Worm (Caenorhabditis elegans) whole organism, early embryonic: ENCODE data around the gene vab-3.

ENCODE experiments used
- B0310.2 ChIP-seq: sonication (generic microtip); optimal IDR thresholded peaks from 2 replicates; lab custom pipeline; 2016; ENCODE audit warnings: mild to moderate bottlenecking, missing genetic modification characterization, missing compliant biosample characterization
- F13C5.2 ChIP-seq: sonication (generic microtip); optimal IDR thresholded peaks from 2 replicates; lab custom pipeline; 2017; ENCODE audit warnings: mild to moderate bottlenecking, missing genetic modification characterization, inconsistent platforms, missing compliant biosample characterization
- aly-1 ChIP-seq: sonication (generic microtip); optimal IDR thresholded peaks from 2 replicates; lab custom pipeline; 2016; ENCODE audit warnings: missing genetic modification characterization, missing compliant biosample characterization
- ama-1 ChIP-seq: fragments of 150-350 bp; optimal IDR thresholded peaks from 2 replicates; lab custom pipeline; 2014
- ceh-13 ChIP-seq: fragments of 200-800 bp; sonication (Bioruptor generic); optimal IDR thresholded peaks from 2 replicates; lab custom pipeline; 2018; ENCODE audit warnings: mild to moderate bottlenecking, missing genetic modification characterization, missing compliant biosample characterization
- ceh-36 ChIP-seq: sonication (generic microtip); optimal IDR thresholded peaks from 2 replicates; lab custom pipeline; 2016; ENCODE audit warnings: missing genetic modification characterization, inconsistent platforms, missing compliant biosample characterization
- ets-7 ChIP-seq: sonication (generic microtip); optimal IDR thresholded peaks from 2 replicates; lab custom pipeline; 2016; ENCODE audit warnings: missing genotype, missing genetic modification characterization, missing compliant biosample characterization
- flt-1 ChIP-seq: fragments of 200-800 bp; sonication (Bioruptor generic); IDR thresholded peaks from 2 replicates; pipeline ENCODE4 v1.3.6; 2022; ENCODE audit warnings: missing genetic modification characterization, missing compliant biosample characterization
- hmbx-1 ChIP-seq: sonication (generic microtip); optimal IDR thresholded peaks from 2 replicates; lab custom pipeline; 2016; ENCODE audit warnings: mild to moderate bottlenecking, missing genetic modification characterization, missing compliant biosample characterization
- hmg-4 ChIP-seq: fragments of 200-800 bp; sonication (Bioruptor generic); optimal IDR thresholded peaks from 2 replicates; lab custom pipeline; 2018; ENCODE audit warnings: mild to moderate bottlenecking, missing genetic modification characterization, missing compliant biosample characterization
- hnd-1 ChIP-seq: sonication (generic microtip); optimal IDR thresholded peaks from 2 replicates; lab custom pipeline; 2016; ENCODE audit warnings: missing genetic modification characterization, missing compliant biosample characterization
- pes-1 ChIP-seq: fragments of 200-800 bp; sonication (Bioruptor generic); IDR thresholded peaks from 2 replicates; pipeline ENCODE4 v1.3.6; 2022; ENCODE audit warnings: missing genetic modification reagents, missing genetic modification characterization, missing compliant biosample characterization
- scrt-1 ChIP-seq: fragments of 200-800 bp; sonication (Bioruptor generic); IDR thresholded peaks from 2 replicates; pipeline ENCODE4 v1.3.6; 2022; ENCODE audit warnings: missing genetic modification characterization, missing compliant biosample characterization
- sea-1 ChIP-seq: fragments of 200-800 bp; sonication (Bioruptor generic); conservative IDR thresholded peaks from 2 replicates; pipeline ENCODE4 v1.3.6; 2022; ENCODE audit warnings: missing genetic modification characterization, missing compliant biosample characterization
- tbx-11 ChIP-seq: fragments of 200-800 bp; sonication (Bioruptor generic); IDR thresholded peaks from 2 replicates; pipeline ENCODE4 v1.3.6; 2022; ENCODE audit warnings: missing genetic modification characterization, missing compliant biosample characterization
- tbx-37 ChIP-seq: fragments of 200-800 bp; sonication (Bioruptor generic); conservative IDR thresholded peaks from 2 replicates; pipeline ENCODE4 v1.3.6; 2022; ENCODE audit warnings: missing genetic modification reagents, missing genetic modification characterization, missing compliant biosample characterization
- tra-4 ChIP-seq: sonication (generic microtip); optimal IDR thresholded peaks from 2 replicates; lab custom pipeline; 2017; ENCODE audit warnings: missing genetic modification characterization, missing compliant biosample characterization

Gene vab-3

ce11 chrX:10521313-10521712 is 21.6 kb downstream of the vab-3 start, which contains the start of gene F14F3.4:
TSS of gene F14F3.4 (minus strand) at chrX:10521413.
- TF ChIP-seq hmg-4 (no peak), ceh-36 (tag; lab: Kevin White, UChicago) (no peak), hnd-1 (tag; lab: Kevin White, UChicago) (no peak), tbx-37 (GFP tag; lab: Robert Waterston, UW) (no peak), aly-1 (tag; lab: Kevin White, UChicago) (no peak), hmbx-1 (no peak), flt-1 (no peak), B0310.2 (tag; lab: Kevin White, UChicago) (no peak), ceh-13 (GFP tag; lab: Kevin White, UChicago) (no peak), ets-7 (tag; lab: Kevin White, UChicago) (no peak), F13C5.2 (tag; lab: Kevin White, UChicago) (no peak), pes-1 (no peak), tbx-11 (GFP tag; lab: Robert Waterston, UW) (no peak), tra-4 (tag; lab: Kevin White, UChicago) (no peak), ama-1 (lab: Kevin White, UChicago) (no peak)

DNA sequence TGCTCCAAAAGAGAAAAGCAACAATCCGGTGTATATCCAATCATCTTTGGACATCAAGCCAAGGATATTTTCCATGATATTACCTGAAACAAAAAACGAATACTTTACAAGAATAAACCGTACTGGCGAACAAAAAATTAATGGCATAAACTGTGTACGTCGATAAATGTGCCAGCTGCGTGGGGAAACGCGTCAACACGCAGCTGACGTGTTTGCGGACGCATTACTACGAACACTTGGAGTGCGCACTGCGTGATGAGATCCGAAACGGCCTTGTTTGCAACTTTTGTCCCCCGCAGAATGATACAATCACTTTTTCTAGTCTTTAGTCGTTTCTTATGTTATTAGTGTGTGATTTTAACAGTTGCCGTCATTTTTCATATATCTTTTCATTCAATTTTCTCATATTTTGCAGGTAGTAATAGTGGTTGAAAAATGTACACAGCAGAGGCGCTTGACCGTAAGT is 24.8 kb downstream of the vab-3 start, which contains the start of the genes mboa-7 and git-1:
Gene mboa-7 (minus strand): TSS at position 83 of the 466 bp plus-strand sequence.
Gene git-1 (plus strand): TSS at position 416 of the 466 bp plus-strand sequence.
- TF ChIP-seq tra-4 (tag; lab: Kevin White, UChicago) (no peak), sea-1 (GFP tag; lab: Robert Waterston, UW) (no peak), hnd-1 (tag; lab: Kevin White, UChicago) (no peak), hmg-4 (peak; percentile 49), hmbx-1 (no peak), aly-1 (tag; lab: Kevin White, UChicago) (no peak), ceh-13 (GFP tag; lab: Kevin White, UChicago) (no peak), ets-7 (tag; lab: Kevin White, UChicago) (no peak), F13C5.2 (tag; lab: Kevin White, UChicago) (peak; percentile 45), ama-1 (lab: Kevin White, UChicago) (no peak), scrt-1 (GFP tag; lab: Robert Waterston, UW) (0 out of 2 replicates have a peak, but pooled peaks have one; percentile 34), tbx-37 (GFP tag; lab: Robert Waterston, UW) (no peak), tbx-11 (GFP tag; lab: Robert Waterston, UW) (0 out of 2 replicates have a peak, but pooled peaks have one; percentile 19), ceh-36 (tag; lab: Kevin White, UChicago) (no peak), flt-1 (no peak; the same call in 1 of the 2 replicates), pes-1 (no peak), B0310.2 (tag; lab: Kevin White, UChicago) (no peak)

- TF ChIP-seq hmg-4 (no peak), aly-1 (tag; lab: Kevin White, UChicago) (no peak), scrt-1 (GFP tag; lab: Robert Waterston, UW) (no peak), tra-4 (tag; lab: Kevin White, UChicago) (no peak), hmbx-1 (no peak)
Observed at ce11 chrX:10527414-10527813, 27.7 kb downstream of the vab-3 start.

ce11 chrX:10528993-10529392 is 29.3 kb downstream of the vab-3 start, which contains the start of the genes F14F3.5 and slcf-1:
TSS of gene F14F3.5 (minus strand) at chrX:10529226.
TSS of gene slcf-1 (plus strand) at chrX:10529294.
- TF ChIP-seq ets-7 (tag; lab: Kevin White, UChicago) = no peak
- TF ChIP-seq ceh-36 (tag; lab: Kevin White, UChicago) = no peak
- no peak for TF ChIP-seq pes-1
- TF ChIP-seq tra-4 (tag; lab: Kevin White, UChicago) = no peak
- TF ChIP-seq ama-1 (lab: Kevin White, UChicago) = no peak
- TF ChIP-seq tbx-11 (GFP tag; lab: Robert Waterston, UW) = no peak
- no peak for TF ChIP-seq hnd-1 (tag; lab: Kevin White, UChicago)
- no peak for TF ChIP-seq scrt-1 (GFP tag; lab: Robert Waterston, UW)
- no peak for TF ChIP-seq B0310.2 (tag; lab: Kevin White, UChicago)
- no peak for TF ChIP-seq hmbx-1
- no peak for TF ChIP-seq sea-1 (GFP tag; lab: Robert Waterston, UW)
- TF ChIP-seq aly-1 (tag; lab: Kevin White, UChicago) = no peak
- TF ChIP-seq ceh-13 (GFP tag; lab: Kevin White, UChicago) = no peak
- no peak for TF ChIP-seq F13C5.2 (tag; lab: Kevin White, UChicago)
- no peak for TF ChIP-seq hmg-4
- no peak for TF ChIP-seq flt-1
- TF ChIP-seq tbx-37 (GFP tag; lab: Robert Waterston, UW) = no peak

ce11 chrX:10532180-10532833 is 32.6 kb downstream of the vab-3 start:
- TF ChIP-seq B0310.2 (tag; lab: Kevin White, UChicago) = no peak
- TF ChIP-seq tbx-37 (GFP tag; lab: Robert Waterston, UW) = no peak
- TF ChIP-seq sea-1 (GFP tag; lab: Robert Waterston, UW) = no peak
- TF ChIP-seq ets-7 (tag; lab: Kevin White, UChicago) = no peak
- no peak for TF ChIP-seq aly-1 (tag; lab: Kevin White, UChicago)
- TF ChIP-seq ceh-13 (GFP tag; lab: Kevin White, UChicago) = no peak
- no peak for TF ChIP-seq ceh-36 (tag; lab: Kevin White, UChicago)
- TF ChIP-seq pes-1 = no peak
- no peak for TF ChIP-seq F13C5.2 (tag; lab: Kevin White, UChicago)
- no peak for TF ChIP-seq ama-1 (lab: Kevin White, UChicago)
- no peak for TF ChIP-seq tra-4 (tag; lab: Kevin White, UChicago)
- TF ChIP-seq flt-1 = no peak
- TF ChIP-seq scrt-1 (GFP tag; lab: Robert Waterston, UW) = no peak
- no peak for TF ChIP-seq hnd-1 (tag; lab: Kevin White, UChicago)
- TF ChIP-seq tbx-11 (GFP tag; lab: Robert Waterston, UW) = no peak

- TF ChIP-seq scrt-1 (GFP tag; lab: Robert Waterston, UW) (no peak), flt-1 (no peak), ceh-13 (GFP tag; lab: Kevin White, UChicago) (no peak), ets-7 (tag; lab: Kevin White, UChicago) (no peak), sea-1 (GFP tag; lab: Robert Waterston, UW) (no peak)
Observed at ce11 chrX:10533447-10533846, 33.8 kb downstream of the vab-3 start, which contains the start of gene glo-3. TSS of gene glo-3 (plus strand) at chrX:10533699.
